Fruit fly (Drosophila melanogaster) whole organism, adult: Measurements from ENCODE around the gene Nhe3.

Source experiments
- CG11617 ChIP-seq: fragments of 200-800 bp; sonication (Bioruptor generic); optimal IDR thresholded peaks from 2 replicates; lab custom pipeline; 2017; ENCODE audit warnings: mild to moderate bottlenecking, missing biosample characterization, missing genetic modification reagents, missing genetic modification characterization
- CG12768 ChIP-seq: fragments of 200-800 bp; sonication (Bioruptor generic); optimal IDR thresholded peaks from 2 replicates; lab custom pipeline; 2017; ENCODE audit warnings: missing biosample characterization, missing genetic modification characterization, mild to moderate bottlenecking, moderate library complexity, missing genetic modification reagents
- CG14711 ChIP-seq: fragments of 200-800 bp; sonication (Bioruptor generic); optimal IDR thresholded peaks from 2 replicates; lab custom pipeline; 2018; ENCODE audit warnings: missing biosample characterization, mild to moderate bottlenecking, missing genetic modification characterization, moderate library complexity
- CG1620 ChIP-seq: fragments of 200-800 bp; sonication (Bioruptor generic); optimal IDR thresholded peaks from 2 replicates; lab custom pipeline; 2016; ENCODE audit warnings: missing biosample characterization, missing genetic modification characterization
- CG33017 ChIP-seq: fragments of 200-800 bp; sonication (Bioruptor generic); optimal IDR thresholded peaks from 2 replicates; lab custom pipeline; 2018; ENCODE audit warnings: missing biosample characterization, mild to moderate bottlenecking, missing genetic modification characterization, moderate library complexity
- CG5204 ChIP-seq: fragments of 200-800 bp; sonication (Bioruptor generic); optimal IDR thresholded peaks from 2 replicates; lab custom pipeline; 2016; ENCODE audit warnings: missing biosample characterization, missing genetic modification characterization
- CG7045 ChIP-seq: fragments of 200-800 bp; sonication (Bioruptor generic); optimal IDR thresholded peaks from 2 replicates; lab custom pipeline; 2017; ENCODE audit warnings: missing biosample characterization, mild to moderate bottlenecking, missing genetic modification characterization
- CG7101 ChIP-seq: fragments of 200-800 bp; sonication (Bioruptor generic); optimal IDR thresholded peaks from 2 replicates; lab custom pipeline; 2018; ENCODE audit warnings: missing biosample characterization, mild to moderate bottlenecking, missing genetic modification characterization, moderate library complexity
- Clk ChIP-seq: fragments of 200-800 bp; sonication (Bioruptor generic); optimal IDR thresholded peaks from 2 replicates; lab custom pipeline; 2017; ENCODE audit warnings: missing biosample characterization, missing genetic modification characterization
- Crg-1 ChIP-seq: fragments of 200-800 bp; sonication (Bioruptor generic); optimal IDR thresholded peaks from 2 replicates; lab custom pipeline; 2016; ENCODE audit warnings: missing biosample characterization, missing genetic modification characterization
- Hr96 ChIP-seq: fragments of 200-800 bp; sonication (Bioruptor generic); optimal IDR thresholded peaks from 2 replicates; lab custom pipeline; 2016; ENCODE audit warnings: missing biosample characterization, missing genetic modification characterization
- Mnt ChIP-seq: fragments of 200-800 bp; sonication (Bioruptor generic); optimal IDR thresholded peaks from 2 replicates; lab custom pipeline; 2016; ENCODE audit warnings: missing biosample characterization, mild to moderate bottlenecking, missing genetic modification characterization
- bab1 ChIP-seq: fragments of 200-800 bp; sonication (Bioruptor generic); optimal IDR thresholded peaks from 3 replicates; lab custom pipeline; 2019; ENCODE audit warnings: missing biosample characterization, mild to moderate bottlenecking, missing genetic modification characterization, moderate library complexity
- cic ChIP-seq: fragments of 200-800 bp; sonication (Bioruptor generic); optimal IDR thresholded peaks from 2 replicates; lab custom pipeline; 2017; ENCODE audit warnings: missing biosample characterization, mild to moderate bottlenecking, missing genetic modification characterization, moderate library complexity
- cnc ChIP-seq, 2 experiments: fragments of >200 bp; optimal IDR thresholded peaks; 2 replicates each; lab custom pipeline; 2017
- kay ChIP-seq: fragments of 200-800 bp; sonication (Bioruptor generic); peaks from one replicate; lab custom pipeline; 2016; ENCODE audit warnings: missing biosample characterization, missing genetic modification characterization, borderline replicate concordance
- ovo ChIP-seq: fragments of 200-800 bp; sonication (Bioruptor generic); optimal IDR thresholded peaks from 2 replicates; lab custom pipeline; 2016; ENCODE audit warnings: missing biosample characterization, missing genetic modification characterization
- pad ChIP-seq: fragments of 200-800 bp; sonication (Bioruptor generic); optimal IDR thresholded peaks from 3 replicates; lab custom pipeline; 2017; ENCODE audit warnings: missing biosample characterization, missing genetic modification characterization, mild to moderate bottlenecking, moderate library complexity, missing genetic modification reagents
- tj ChIP-seq: fragments of 200-800 bp; sonication (Bioruptor generic); optimal IDR thresholded peaks from 3 replicates; lab custom pipeline; 2017; ENCODE audit warnings: missing biosample characterization, mild to moderate bottlenecking, missing genetic modification characterization, moderate library complexity
- toe ChIP-seq: fragments of 200-800 bp; sonication (Bioruptor generic); optimal IDR thresholded peaks from 2 replicates; lab custom pipeline; 2016; ENCODE audit warnings: missing biosample characterization, missing genetic modification characterization

Nhe3 gene

dm6 chr2L:6663562-6664051 lies 20.6 kb downstream of the Nhe3 start, which contains the start of the genes CG13771, CG34310 and cup:
Gene CG13771, minus strand, starts transcription at chr2L:6663612.
Gene CG34310, plus strand, starts transcription at chr2L:6663664.
Gene cup, plus strand, starts transcription at chr2L:6663664.
- TF ChIP-seq ovo (GFP tag; lab: Kevin White, UChicago) (peak; percentile 43), Mnt (GFP tag; lab: Kevin White, UChicago) (no peak), Hr96 (no peak), tj (no peak), Clk (GFP tag; lab: Kevin White, UChicago) (no peak)

DNA sequence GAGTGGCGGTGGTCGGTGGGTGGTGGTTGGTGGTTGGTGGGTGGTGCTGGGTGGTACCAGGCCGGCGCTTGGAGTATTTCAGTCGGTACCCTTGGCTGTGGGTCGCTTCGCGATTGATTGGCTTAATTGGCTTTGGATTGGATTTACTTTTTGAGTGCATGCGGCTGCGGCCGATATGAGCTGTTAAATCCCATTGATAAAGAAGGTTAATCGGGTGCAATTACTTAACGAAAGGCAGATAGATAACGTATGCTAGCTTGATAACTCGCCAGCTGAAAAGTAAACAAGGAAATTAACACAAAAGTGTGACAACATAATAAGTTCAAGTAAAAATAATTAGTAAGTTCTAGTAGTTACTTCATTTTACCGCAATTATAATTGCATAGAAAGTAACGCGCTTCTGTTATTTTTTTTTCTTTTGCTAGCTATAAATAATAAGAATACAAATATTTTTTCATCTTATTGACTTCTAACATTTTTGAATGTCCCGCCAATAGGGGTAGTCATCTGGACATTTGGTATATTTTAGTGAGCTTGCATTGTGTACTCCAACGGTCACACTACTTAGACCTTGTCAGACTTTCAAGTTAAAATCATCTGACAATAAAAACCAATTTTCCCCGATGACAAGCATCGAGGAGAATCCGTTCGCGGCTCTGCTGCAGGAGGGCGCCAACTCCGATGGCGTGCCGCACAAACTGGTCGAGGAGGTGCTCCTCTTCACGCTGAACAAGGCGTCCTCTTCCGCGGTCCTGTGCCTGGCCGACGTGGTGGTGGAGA lies 26.0 kb downstream of the Nhe3 start, which contains the start of the genes CG31636 and Ube4A:
Gene CG31636, minus strand, starts transcription at position 184 of the 780 bp plus-strand sequence.
Gene Ube4A, plus strand, starts transcription at position 549 of the 780 bp plus-strand sequence.
- peak; percentile 8 for TF ChIP-seq cic (GFP tag; lab: Kevin White, UChicago)
- TF ChIP-seq cnc (optimal IDR thresholded peaks at IDR 0.05; lab: Kevin White, UChicago), result no peak

DNA sequence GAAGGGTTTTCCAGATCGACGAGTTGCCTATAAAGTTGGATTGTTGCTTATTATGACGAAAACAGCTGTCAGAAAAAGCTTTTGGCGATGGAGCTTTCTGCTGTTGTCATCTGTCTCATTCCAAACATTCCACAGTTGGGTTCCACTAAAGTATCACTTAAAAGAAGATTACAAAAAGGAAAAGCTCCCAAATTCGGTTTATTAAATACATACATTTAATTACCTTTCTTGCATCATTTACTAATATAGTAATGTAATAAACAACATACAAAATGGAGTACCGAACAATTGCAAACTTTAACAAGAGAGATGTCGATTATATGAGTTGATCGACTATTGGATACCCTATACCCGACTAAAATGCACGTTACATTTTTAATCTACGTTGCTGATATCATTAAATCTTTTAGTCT lies 27.9 kb downstream of the Nhe3 start, which contains the start of gene CG31633:
Gene CG31633, minus strand, starts transcription at position 58 of the 413 bp plus-strand sequence.
- TF ChIP-seq toe (no peak), CG11617 (GFP tag; lab: Kevin White, UChicago) (no peak), ovo (GFP tag; lab: Kevin White, UChicago) (no peak), Crg-1 (GFP tag; lab: Kevin White, UChicago) (no peak), Hr96 (no peak), CG1620 (GFP tag; lab: Kevin White, UChicago) (no peak), Clk (GFP tag; lab: Kevin White, UChicago) (no peak), tj (no peak), CG5204 (GFP tag; lab: Kevin White, UChicago) (no peak), kay (no peak), Mnt (GFP tag; lab: Kevin White, UChicago) (no peak), pad (GFP tag; lab: Kevin White, UChicago) (no peak), bab1 (GFP tag; lab: Kevin White, UChicago) (no peak)

DNA sequence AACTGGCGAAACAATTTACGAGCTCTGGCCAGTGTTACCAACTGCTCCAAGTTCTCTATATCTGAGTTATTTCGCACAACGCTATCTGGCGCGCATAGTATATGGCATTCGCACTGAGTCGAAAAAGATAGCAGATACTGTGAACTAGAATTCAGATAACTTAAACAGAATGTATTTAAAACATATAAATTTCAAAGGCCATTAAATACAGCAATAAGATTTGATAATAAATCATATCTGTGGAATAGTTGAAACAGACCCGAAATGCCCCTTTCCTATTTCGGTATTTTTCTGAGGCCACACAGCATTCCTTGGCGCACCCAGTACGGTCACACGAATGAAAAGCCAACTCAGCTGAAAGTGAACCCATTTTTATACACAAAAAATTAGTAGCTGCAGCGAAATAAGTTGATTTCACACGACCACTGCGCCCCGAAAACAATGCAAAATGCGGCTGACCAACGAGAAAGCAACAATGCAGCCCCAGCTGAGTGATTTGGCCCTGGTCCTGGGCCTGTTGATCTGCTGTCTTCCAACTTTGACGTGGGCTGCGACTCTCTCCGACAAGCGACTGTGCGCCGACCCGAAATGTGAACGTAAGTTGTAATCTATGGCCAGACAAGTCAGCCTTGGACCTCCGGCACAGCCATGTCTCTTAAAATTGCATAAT lies 34.9 kb downstream of the Nhe3 start, which contains the start of the genes CG31635 and Tango1:
Gene CG31635, minus strand, starts transcription at position 30 of the 670 bp plus-strand sequence.
Gene Tango1, plus strand, starts transcription at position 304 of the 670 bp plus-strand sequence.
- no peak for TF ChIP-seq kay
- TF ChIP-seq bab1 (GFP tag; lab: Kevin White, UChicago), result peak; percentile 46
- peak; percentile 10 for TF ChIP-seq CG7045 (GFP tag; lab: Kevin White, UChicago)
- no peak for TF ChIP-seq cnc (optimal IDR thresholded peaks at IDR 0.05; lab: Kevin White, UChicago)
- no peak for TF ChIP-seq Hr96
- TF ChIP-seq CG1620 (GFP tag; lab: Kevin White, UChicago), result peak; percentile 8
- TF ChIP-seq CG7101 (tag; lab: Kevin White, UChicago), result peak; percentile 32
- TF ChIP-seq tj, result peak; percentile 98
- no peak for TF ChIP-seq Crg-1 (GFP tag; lab: Kevin White, UChicago)
- no peak for TF ChIP-seq ovo (GFP tag; lab: Kevin White, UChicago)
- no peak for TF ChIP-seq Clk (GFP tag; lab: Kevin White, UChicago)
- no peak for TF ChIP-seq CG5204 (GFP tag; lab: Kevin White, UChicago)
- TF ChIP-seq pad (GFP tag; lab: Kevin White, UChicago), result peak; percentile 9
- TF ChIP-seq CG33017 (tag; lab: Kevin White, UChicago), result no peak
- TF ChIP-seq CG14711 (tag; lab: Kevin White, UChicago), result peak; percentile 60
- no peak for TF ChIP-seq CG11617 (GFP tag; lab: Kevin White, UChicago)
- TF ChIP-seq cic (GFP tag; lab: Kevin White, UChicago), result peak; percentile 0
- TF ChIP-seq toe, result no peak
- TF ChIP-seq Mnt (GFP tag; lab: Kevin White, UChicago), result no peak
- no peak for TF ChIP-seq CG12768 (GFP tag; lab: Kevin White, UChicago)

DNA sequence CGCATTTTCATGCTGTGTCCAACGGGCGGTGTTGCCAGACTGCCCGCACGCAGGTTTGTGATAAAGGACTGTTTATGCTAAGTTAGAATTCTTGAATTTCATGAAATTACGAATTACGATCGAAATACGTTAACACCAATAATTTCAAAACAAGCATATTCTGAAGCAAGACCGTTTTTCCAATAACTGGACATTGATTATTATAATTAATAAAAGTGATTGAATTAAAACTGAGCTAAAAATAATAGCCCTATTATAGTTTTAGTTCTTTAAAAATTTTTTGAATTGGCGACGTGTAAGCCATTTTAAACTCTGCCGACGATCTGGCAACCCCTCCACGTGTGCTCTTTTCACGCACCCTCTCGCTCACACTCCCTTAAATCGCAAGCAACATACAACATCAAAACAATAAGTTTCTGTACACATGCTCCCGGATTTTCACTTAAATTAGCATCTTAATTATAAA lies 36.0 kb downstream of the Nhe3 start:
- TF ChIP-seq ovo (GFP tag; lab: Kevin White, UChicago), result peak; percentile 88
- TF ChIP-seq Hr96, result no peak
- peak; percentile 85 for TF ChIP-seq CG14711 (tag; lab: Kevin White, UChicago)
- TF ChIP-seq CG1620 (GFP tag; lab: Kevin White, UChicago), result peak; percentile 82
- peak; percentile 91 for TF ChIP-seq bab1 (GFP tag; lab: Kevin White, UChicago)
- TF ChIP-seq Crg-1 (GFP tag; lab: Kevin White, UChicago), result peak; percentile 91
- TF ChIP-seq CG7045 (GFP tag; lab: Kevin White, UChicago), result peak; percentile 97
- peak; percentile 78 for TF ChIP-seq pad (GFP tag; lab: Kevin White, UChicago)
- no peak for TF ChIP-seq toe
- TF ChIP-seq cic (GFP tag; lab: Kevin White, UChicago), result peak; percentile 64
- peak; percentile 88 for TF ChIP-seq Clk (GFP tag; lab: Kevin White, UChicago)
- TF ChIP-seq CG7101 (tag; lab: Kevin White, UChicago), result peak; percentile 92
- peak; percentile 83 for TF ChIP-seq Mnt (GFP tag; lab: Kevin White, UChicago)
- TF ChIP-seq cnc (optimal IDR thresholded peaks at IDR 0.05; lab: Kevin White, UChicago), result no peak
- TF ChIP-seq CG33017 (tag; lab: Kevin White, UChicago), result peak; percentile 93
- no peak for TF ChIP-seq kay
- TF ChIP-seq CG5204 (GFP tag; lab: Kevin White, UChicago), result no peak
- peak; percentile 94 for TF ChIP-seq CG12768 (GFP tag; lab: Kevin White, UChicago)
- TF ChIP-seq CG11617 (GFP tag; lab: Kevin White, UChicago), result peak; percentile 95
- peak; percentile 79 for TF ChIP-seq tj
